Fruit fly (Drosophila melanogaster): ENCODE measurements around the gene Ubc84D.
A peak's percentile ranks its signal among the peaks of the same experiment; 100 is the strongest.

The Ubc84D gene

DNA sequence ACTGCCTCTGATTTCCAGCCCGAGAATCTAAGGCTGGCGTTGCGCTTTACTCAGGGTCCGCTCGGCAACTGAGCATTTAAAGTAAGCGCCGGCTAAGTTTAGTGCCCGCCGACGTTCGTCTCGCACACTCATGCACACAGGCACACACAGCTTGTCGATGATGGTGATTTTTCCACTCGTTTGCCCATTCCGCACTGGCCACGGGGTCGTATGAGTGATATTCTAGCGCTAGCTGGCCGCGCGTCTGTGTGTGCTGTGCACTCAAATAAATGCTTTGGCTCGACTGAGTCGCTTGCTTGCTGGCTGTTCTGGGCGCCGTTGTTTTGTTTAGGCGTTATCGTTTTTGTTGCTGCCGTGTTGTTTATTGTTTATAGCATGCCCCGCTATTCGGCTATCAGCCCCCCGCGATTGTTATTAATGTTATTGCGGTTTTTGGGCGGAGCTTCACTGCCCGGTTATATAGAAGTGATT, 3.6 kb downstream of the Ubc84D start, which contains the start of gene alpha-Est8 (continued):
- TF ChIP-seq CG2678 (tag; optimal IDR thresholded peaks at IDR 0.05) (peak; percentile 51), zen (tag; optimal IDR thresholded peaks at IDR 0.05) (no peak), run (tag; optimal IDR thresholded peaks at IDR 0.05) (peak; percentile 56), CG7839 (tag; optimal IDR thresholded peaks at IDR 0.05) (peak; percentile 6), crc (GFP tag; optimal IDR thresholded peaks at IDR 0.05) (no peak), CG17568 (GFP tag; optimal IDR thresholded peaks at IDR 0.05) (no peak), sens (GFP tag) (peak; percentile 41), CG11456 (GFP tag; IDR thresholded peaks at IDR 0.05) (0 out of 3 replicates have a peak, but pooled peaks have one; percentile 63), ftz-f1 (GFP tag; optimal IDR thresholded peaks at IDR 0.05) (peak; percentile 13), unpg (GFP tag; optimal IDR thresholded peaks at IDR 0.05) (peak; percentile 29), CG6765 (GFP tag; optimal IDR thresholded peaks at IDR 0.05) (peak; percentile 39), sna (GFP tag; IDR thresholded peaks at IDR 0.05; ENCODE audit: partially characterized antibody) (0 out of 2 replicates have a peak, but pooled peaks have one; percentile 22), mirr (GFP tag; optimal IDR thresholded peaks at IDR 0.05) (peak; percentile 75), CG10543 (GFP tag; optimal IDR thresholded peaks at IDR 0.05) (peak; percentile 93), MBD-R2 (GFP tag; IDR thresholded peaks at IDR 0.05) (0 out of 2 replicates have a peak, but pooled peaks have one; percentile 23), CG7372 (GFP tag; IDR thresholded peaks at IDR 0.05) (peak; percentile 70), CG12299 (tag; optimal IDR thresholded peaks at IDR 0.05) (peak; percentile 15), CG3281 (GFP tag; optimal IDR thresholded peaks at IDR 0.05) (peak; percentile 38), CG7987 (GFP tag; optimal IDR thresholded peaks at IDR 0.05) (peak; percentile 7), tio (GFP tag; optimal IDR thresholded peaks at IDR 0.05) (no peak), CG6689 (GFP tag; IDR thresholded peaks at IDR 0.05) (no peak), Aef1 (GFP tag; IDR thresholded peaks at IDR 0.05) (peak; percentile 39), schlank (tag; optimal IDR thresholded peaks at IDR 0.05) (no peak), Ets97D (GFP tag; optimal IDR thresholded peaks at IDR 0.05) (no peak), BEAF-32 (GFP tag; optimal IDR thresholded peaks at IDR 0.05) (no peak), CG3995 (GFP tag; optimal IDR thresholded peaks at IDR 0.05) (peak; percentile 3), disco-r (GFP tag; optimal IDR thresholded peaks at IDR 0.05) (no peak), CG18599 (GFP tag; optimal IDR thresholded peaks at IDR 0.05) (peak; percentile 32), sd (tag; optimal IDR thresholded peaks at IDR 0.05) (peak; percentile 77), cg (GFP tag; optimal IDR thresholded peaks at IDR 0.05) (peak; percentile 61), CG17361 (GFP tag; IDR thresholded peaks at IDR 0.05) (no peak), CG32532 (GFP tag; IDR thresholded peaks at IDR 0.05) (peak; percentile 43; the same call in 1 of the 2 replicates), CG2199 (GFP tag; IDR thresholded peaks at IDR 0.05) (0 out of 3 replicates have a peak, but pooled peaks have one; percentile 55), CG12769 (tag; optimal IDR thresholded peaks at IDR 0.05) (no peak), inv (GFP tag; IDR thresholded peaks at IDR 0.05; ENCODE audit: partially characterized antibody) (peak; percentile 32; the same call in 1 of the 2 replicates), PHDP (tag; optimal IDR thresholded peaks at IDR 0.05) (peak; percentile 26), Blimp-1 (GFP tag; optimal IDR thresholded peaks at IDR 0.05) (no peak), tin (GFP tag; optimal IDR thresholded peaks at IDR 0.05) (no peak), maf-S (GFP tag; optimal IDR thresholded peaks at IDR 0.05) (no peak), CG31224 (GFP tag; IDR thresholded peaks at IDR 0.05) (peak; percentile 100), HmgZ (tag; optimal IDR thresholded peaks at IDR 0.05) (peak; percentile 63), abd-A (tag; optimal IDR thresholded peaks at IDR 0.05) (peak; percentile 62), al (GFP tag; IDR thresholded peaks at IDR 0.05) (no peak), sens-2 (GFP tag; IDR thresholded peaks at IDR 0.05) (no peak), YL-1 (GFP tag; optimal IDR thresholded peaks at IDR 0.05) (no peak), CG13894 (tag; optimal IDR thresholded peaks at IDR 0.05) (peak; percentile 62), Pdp1 (GFP tag; optimal IDR thresholded peaks at IDR 0.05) (peak in 1 of 2 experiments; percentile 9), CG34376 (GFP tag; optimal IDR thresholded peaks at IDR 0.05) (peak; percentile 84), CG3163 (GFP tag; optimal IDR thresholded peaks at IDR 0.05) (no peak)
